Fruit fly (Drosophila melanogaster) whole organism, pupa: ENCODE measurements around the gene beta-Spec.

ENCODE experiments used
- CG14655 ChIP-seq: fragments of 200-800 bp; sonication (Bioruptor generic); optimal IDR thresholded peaks from 3 replicates; lab custom pipeline; 2017; ENCODE audit warnings: mild to moderate bottlenecking, missing biosample characterization, missing genetic modification reagents, missing genetic modification characterization
- CG17806 ChIP-seq: fragments of 200-800 bp; sonication (Bioruptor generic); optimal IDR thresholded peaks from 2 replicates; lab custom pipeline; 2018; ENCODE audit warnings: missing biosample characterization, mild to moderate bottlenecking, missing genetic modification characterization, moderate library complexity
- CG34367 ChIP-seq: fragments of 200-800 bp; sonication (Bioruptor generic); optimal IDR thresholded peaks from 2 replicates; lab custom pipeline; 2018; ENCODE audit warnings: missing biosample characterization, mild to moderate bottlenecking, missing genetic modification characterization
- CG4496 ChIP-seq: fragments of 200-800 bp; sonication (Bioruptor generic); IDR thresholded peaks from 3 replicates; pipeline ENCODE4 v1.3.6; 2022; ENCODE audit warnings: missing biosample characterization, missing genetic modification characterization
- CG8159 ChIP-seq: fragments of 200-800 bp; sonication (Bioruptor generic); optimal IDR thresholded peaks from 3 replicates; lab custom pipeline; 2018; ENCODE audit warnings: missing biosample characterization, mild to moderate bottlenecking, missing genetic modification characterization, moderate library complexity
- EcR ChIP-seq: fragments of 200-800 bp; sonication (Bioruptor generic); optimal IDR thresholded peaks from 3 replicates; lab custom pipeline; 2019; ENCODE audit warnings: missing biosample characterization, missing genetic modification characterization, mild to moderate bottlenecking, moderate library complexity, missing genetic modification reagents
- Ets98B ChIP-seq: fragments of 200-800 bp; sonication (Bioruptor generic); IDR thresholded peaks from 2 replicates; pipeline ENCODE4 v1.3.6; 2022; ENCODE audit warnings: missing biosample characterization, missing genetic modification characterization
- Pif1A ChIP-seq: fragments of 200-800 bp; sonication (Bioruptor generic); optimal IDR thresholded peaks from 3 replicates; lab custom pipeline; 2016; ENCODE audit warnings: missing biosample characterization, missing genetic modification characterization
- Pif1B ChIP-seq: fragments of 200-800 bp; sonication (Bioruptor generic); optimal IDR thresholded peaks from 3 replicates; lab custom pipeline; 2016; ENCODE audit warnings: missing biosample characterization, missing genetic modification characterization

- no peak for TF ChIP-seq CG17806 (tag; lab: Kevin White, UChicago)
- TF ChIP-seq CG34367, result no peak
- TF ChIP-seq Ets98B (GFP tag; lab: Robert Waterston, UW), result no peak
- no peak for TF ChIP-seq CG14655 (GFP tag; lab: Kevin White, UChicago)
- TF ChIP-seq Pif1A (GFP tag; lab: Kevin White, UChicago), result no peak
- no peak for TF ChIP-seq CG4496 (GFP tag; lab: Robert Waterston, UW)
- TF ChIP-seq Pif1B, result no peak
- TF ChIP-seq CG8159 (tag; lab: Kevin White, UChicago), result no peak
- peak; percentile 8 for TF ChIP-seq EcR (GFP tag; lab: Kevin White, UChicago)
These were observed 26.3 kb downstream of the beta-Spec start for dm6 chrX:17683506-17683858.
